Fruit fly (Drosophila melanogaster): Measurements from ENCODE around the gene x16.

The x16 gene

DNA sequence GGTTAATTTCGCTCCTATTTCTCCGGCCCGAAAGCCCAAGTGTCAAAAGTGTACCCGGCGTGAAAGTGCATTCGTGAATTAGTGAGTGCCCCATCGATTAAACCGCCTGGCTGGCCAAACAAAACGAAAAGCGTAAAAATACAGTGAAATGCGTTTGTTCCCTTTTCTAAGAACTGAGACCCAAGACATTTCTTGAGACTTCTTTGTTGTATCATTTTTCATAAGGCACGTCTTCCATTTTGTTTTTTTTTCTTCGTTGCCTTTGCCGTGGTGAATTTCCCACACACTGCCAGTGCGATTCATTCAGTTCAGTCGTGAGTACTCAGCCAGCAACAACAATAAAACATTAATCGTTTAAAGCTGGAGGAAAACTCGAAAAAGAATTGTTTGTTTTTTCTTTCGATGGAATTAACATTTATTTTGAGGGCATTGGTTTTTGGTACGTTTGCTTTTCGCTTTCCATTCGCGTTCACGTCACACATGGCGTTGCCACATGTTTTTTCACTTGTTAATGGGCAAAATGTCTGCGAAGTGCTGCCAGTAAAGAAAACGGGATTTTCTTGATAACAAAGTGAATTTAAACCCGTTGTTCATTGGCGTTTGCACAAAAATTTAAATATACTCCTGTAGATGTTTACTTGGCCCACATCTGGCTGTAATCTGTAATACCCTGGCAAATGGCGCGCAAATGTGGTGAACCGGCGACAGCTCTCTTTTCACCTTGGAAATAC, 1.5 kb upstream of the x16 start (continued):
- peak; percentile 22 for TF ChIP-seq Dp (GFP tag; optimal IDR thresholded peaks at IDR 0.05)
- peak; percentile 11 for TF ChIP-seq kay (GFP tag; optimal IDR thresholded peaks at IDR 0.05)
- no peak for TF ChIP-seq Oaz (GFP tag; IDR thresholded peaks at IDR 0.05)
- TF ChIP-seq CG31224 (GFP tag; IDR thresholded peaks at IDR 0.05) = no peak
- TF ChIP-seq CG17912 (GFP tag; optimal IDR thresholded peaks at IDR 0.05) = no peak
- no peak for TF ChIP-seq dati (GFP tag; IDR thresholded peaks at IDR 0.05)
- TF ChIP-seq BtbVII (GFP tag; optimal IDR thresholded peaks at IDR 0.05) = no peak
- no peak for TF ChIP-seq hkb (optimal IDR thresholded peaks at IDR 0.05)
- no peak for TF ChIP-seq hkb (GFP tag; IDR thresholded peaks at IDR 0.05)
- TF ChIP-seq CG12071 (GFP tag; optimal IDR thresholded peaks at IDR 0.05) = no peak
- TF ChIP-seq Bdp1 (GFP tag; optimal IDR thresholded peaks at IDR 0.05) = no peak
- TF ChIP-seq CG14710 (tag; optimal IDR thresholded peaks at IDR 0.05) = peak; percentile 5
- peak; percentile 51 for TF ChIP-seq D19B (GFP tag; optimal IDR thresholded peaks at IDR 0.05)
- TF ChIP-seq gem (tag; optimal IDR thresholded peaks at IDR 0.05) = peak; percentile 12
- TF ChIP-seq B-H1 (GFP tag; IDR thresholded peaks at IDR 0.05) = no peak; the same call in 2 of the 3 replicates
- peak; percentile 8 for TF ChIP-seq CG17829 (tag; optimal IDR thresholded peaks at IDR 0.05)
- TF ChIP-seq CG3838 (GFP tag; optimal IDR thresholded peaks at IDR 0.05) = no peak
- TF ChIP-seq CG9876 (GFP tag; optimal IDR thresholded peaks at IDR 0.05) = no peak
- no peak for TF ChIP-seq maf-S (GFP tag; optimal IDR thresholded peaks at IDR 0.05)
- peak; percentile 13 for TF ChIP-seq CG2712 (tag; optimal IDR thresholded peaks at IDR 0.05)
- no peak for TF ChIP-seq Hr78 (GFP tag; optimal IDR thresholded peaks at IDR 0.05)
- TF ChIP-seq scrt (GFP tag; optimal IDR thresholded peaks at IDR 0.05) = no peak
- TF ChIP-seq zen2 (GFP tag; IDR thresholded peaks at IDR 0.05; ENCODE audit: partially characterized antibody) = no peak
- no peak for TF ChIP-seq crol (GFP tag; IDR thresholded peaks at IDR 0.05)
- peak; percentile 16 for TF ChIP-seq pzg (GFP tag; optimal IDR thresholded peaks at IDR 0.05)
- no peak for TF ChIP-seq CG11456 (GFP tag; IDR thresholded peaks at IDR 0.05)
- no peak for TF ChIP-seq CG4820 (GFP tag; optimal IDR thresholded peaks at IDR 0.05)
- TF ChIP-seq Hr39 (optimal IDR thresholded peaks at IDR 0.05) = no peak
- no peak for TF ChIP-seq Tbp (GFP tag; optimal IDR thresholded peaks at IDR 0.05)
- peak; percentile 13 for TF ChIP-seq CG12659 (GFP tag; optimal IDR thresholded peaks at IDR 0.05)
- no peak for TF ChIP-seq CG15269 (tag; optimal IDR thresholded peaks at IDR 0.05)
- TF ChIP-seq gro (GFP tag; optimal IDR thresholded peaks at IDR 0.05) = peak; percentile 34
- peak; percentile 3 for TF ChIP-seq ERR (GFP tag; optimal IDR thresholded peaks at IDR 0.05)
- TF ChIP-seq fd96Cb (tag; optimal IDR thresholded peaks at IDR 0.05) = no peak
- no peak for TF ChIP-seq exex (tag; optimal IDR thresholded peaks at IDR 0.05)
- TF ChIP-seq CG14014 (GFP tag; IDR thresholded peaks at IDR 0.05) = no peak
- no peak for TF ChIP-seq CG31388 (GFP tag; optimal IDR thresholded peaks at IDR 0.05)
- TF ChIP-seq gcm (GFP tag; optimal IDR thresholded peaks at IDR 0.05) = no peak
- TF ChIP-seq Scr (GFP tag; IDR thresholded peaks at IDR 0.05; ENCODE audit: partially characterized antibody) = no peak
- no peak for TF ChIP-seq pb (GFP tag; optimal IDR thresholded peaks at IDR 0.05)
- TF ChIP-seq D19A (tag; optimal IDR thresholded peaks at IDR 0.05) = peak; percentile 22
- TF ChIP-seq ash1 (GFP tag; optimal IDR thresholded peaks at IDR 0.05) = no peak
- no peak for TF ChIP-seq shn (GFP tag; optimal IDR thresholded peaks at IDR 0.05)
- TF ChIP-seq fru (optimal IDR thresholded peaks at IDR 0.05) = no peak
- peak; percentile 21 for TF ChIP-seq BEAF-32 (GFP tag; optimal IDR thresholded peaks at IDR 0.05)
- TF ChIP-seq CG18619 (GFP tag; optimal IDR thresholded peaks at IDR 0.05) = no peak
- TF ChIP-seq vnd (GFP tag; IDR thresholded peaks at IDR 0.05; ENCODE audit: partially characterized antibody) = no peak
- TF ChIP-seq seq (GFP tag; IDR thresholded peaks at IDR 0.05) = no peak
- TF ChIP-seq CG6765 (GFP tag; optimal IDR thresholded peaks at IDR 0.05) = no peak
- no peak for TF ChIP-seq Asciz (GFP tag; optimal IDR thresholded peaks at IDR 0.05)
- TF ChIP-seq HmgZ (tag; optimal IDR thresholded peaks at IDR 0.05) = no peak

All from whole organism, embryonic.